Worm (Caenorhabditis elegans): ENCODE data around the gene R07D5.2.
A peak's percentile ranks its signal among the peaks of the same experiment; 100 is the strongest.

Gene R07D5.2

DNA sequence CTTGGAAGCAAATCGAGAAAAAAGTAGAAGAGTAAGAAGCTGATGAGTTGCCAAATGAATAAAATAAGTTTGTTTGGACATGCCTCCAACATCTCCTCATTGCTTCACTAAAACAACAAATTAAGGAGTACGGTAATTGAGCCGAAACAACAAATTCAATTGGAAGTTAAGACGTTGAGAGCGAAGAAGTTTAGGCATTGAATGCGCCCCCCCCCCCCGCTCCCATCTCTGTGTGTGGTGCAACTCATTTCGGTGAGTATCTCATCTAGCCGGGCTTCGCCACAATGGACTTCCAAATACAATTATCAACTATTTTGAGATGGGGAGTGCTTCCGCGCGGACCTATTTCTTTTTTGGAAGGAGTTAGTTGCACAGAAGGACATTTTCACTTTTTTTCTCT lies 38.6 kb upstream of the R07D5.2 start:
- TF ChIP-seq ceh-31 (tag; optimal IDR thresholded peaks at IDR 0.05) (peak; percentile 74), hlh-13 (GFP tag; optimal IDR thresholded peaks at IDR 0.05) (no peak), unc-42 (tag; optimal IDR thresholded peaks at IDR 0.05) (peak; percentile 94)

DNA sequence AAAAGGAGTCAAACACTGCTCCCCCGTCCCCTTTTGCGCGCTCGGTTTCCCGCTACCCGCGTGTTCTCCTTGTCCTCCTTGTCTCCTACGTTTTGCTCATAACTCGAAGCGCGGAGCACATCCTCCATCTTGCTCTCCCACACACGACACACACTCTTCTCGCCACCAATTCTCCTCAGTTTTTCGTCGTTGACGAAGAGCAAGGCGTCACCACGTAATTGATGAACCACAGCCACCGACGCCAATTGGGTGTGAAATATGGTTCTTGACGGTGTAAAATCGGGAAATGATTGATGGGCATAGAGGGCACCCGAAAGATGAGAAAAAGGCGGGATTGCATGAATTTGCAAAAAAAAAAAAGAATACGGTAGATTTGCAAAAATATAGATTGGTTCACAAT lies 32.4 kb upstream of the R07D5.2 start:
- TF ChIP-seq ceh-31 (tag; optimal IDR thresholded peaks at IDR 0.05) (peak; percentile 25), rnt-1 (tag; optimal IDR thresholded peaks at IDR 0.05) (peak; percentile 3), unc-55 (GFP tag; optimal IDR thresholded peaks at IDR 0.05) (peak; percentile 69), ceh-30 (tag; optimal IDR thresholded peaks at IDR 0.05) (no peak), unc-42 (tag; optimal IDR thresholded peaks at IDR 0.05) (peak; percentile 16)

DNA sequence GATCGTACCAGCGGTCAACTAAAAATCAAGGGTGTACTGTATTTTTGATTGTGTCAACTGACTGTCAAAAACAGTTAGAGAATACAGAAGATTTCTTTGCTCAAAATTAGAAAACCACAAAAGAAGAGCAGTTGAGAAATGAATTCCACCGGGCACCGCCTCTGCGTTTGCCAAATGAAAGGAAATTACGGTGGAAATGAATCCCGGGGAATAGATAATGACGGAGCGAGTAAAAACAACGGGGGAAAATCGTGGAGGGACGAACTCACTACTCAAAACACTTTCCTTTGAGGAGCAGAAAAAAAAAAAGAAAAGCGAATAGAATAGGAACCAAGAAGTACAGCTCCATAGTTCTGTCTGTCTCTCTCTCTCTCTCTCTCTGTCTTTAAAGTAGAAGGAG lies 32.0 kb upstream of the R07D5.2 start:
- TF ChIP-seq unc-55 (GFP tag; optimal IDR thresholded peaks at IDR 0.05), result no peak
- no peak for TF ChIP-seq sox-4 (tag; optimal IDR thresholded peaks at IDR 0.05)

DNA sequence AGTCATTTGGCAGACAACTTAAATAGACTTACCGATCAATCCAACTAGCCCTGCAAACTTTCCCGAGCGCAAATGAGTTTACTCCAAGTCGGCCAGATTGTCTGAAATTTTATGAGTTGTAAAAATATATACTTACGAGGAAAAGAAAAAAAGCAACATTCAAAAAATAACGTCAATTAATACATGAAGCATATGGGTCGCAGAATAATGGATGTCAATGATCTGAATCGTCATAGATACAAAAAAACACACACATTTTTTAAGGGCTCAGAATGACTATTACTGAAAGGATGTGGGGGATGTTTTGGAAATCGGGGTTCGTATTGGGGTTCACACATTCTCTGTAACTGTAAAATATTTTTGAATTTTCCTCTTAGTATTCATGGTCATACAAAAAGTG lies 31.2 kb upstream of the R07D5.2 start, which contains the start of gene unc-7:
TSS of gene unc-7 (minus strand) at position 101 of the 400 bp plus-strand sequence.
- TF ChIP-seq tbx-7 (tag; optimal IDR thresholded peaks at IDR 0.05) (no peak), ceh-30 (tag; optimal IDR thresholded peaks at IDR 0.05) (no peak), F13H6.1 (tag; optimal IDR thresholded peaks at IDR 0.05) (no peak), mec-3 (tag; optimal IDR thresholded peaks at IDR 0.05; ENCODE audit: borderline replicate concordance) (no peak), pros-1 (tag; optimal IDR thresholded peaks at IDR 0.05) (no peak), sdc-2 (tag; optimal IDR thresholded peaks at IDR 0.05) (no peak), lim-6 (tag; optimal IDR thresholded peaks at IDR 0.05) (no peak), ceh-45 (GFP tag; IDR thresholded peaks at IDR 0.05) (no peak), nfya-1 (tag; optimal IDR thresholded peaks at IDR 0.05) (no peak), unc-86 (tag; optimal IDR thresholded peaks at IDR 0.05) (no peak), fax-1 (tag; optimal IDR thresholded peaks at IDR 0.05) (no peak), ref-2 (tag; optimal IDR thresholded peaks at IDR 0.05) (no peak), pha-2 (tag; optimal IDR thresholded peaks at IDR 0.05) (no peak), ahr-1 (tag; optimal IDR thresholded peaks at IDR 0.05) (no peak), syd-9 (tag; optimal IDR thresholded peaks at IDR 0.05) (no peak), C08G9.2 (tag; optimal IDR thresholded peaks at IDR 0.05) (no peak), npax-4 (tag; optimal IDR thresholded peaks at IDR 0.05) (no peak), fkh-6 (tag; optimal IDR thresholded peaks at IDR 0.05) (no peak), ceh-6 (GFP tag; optimal IDR thresholded peaks at IDR 0.05) (no peak)

DNA sequence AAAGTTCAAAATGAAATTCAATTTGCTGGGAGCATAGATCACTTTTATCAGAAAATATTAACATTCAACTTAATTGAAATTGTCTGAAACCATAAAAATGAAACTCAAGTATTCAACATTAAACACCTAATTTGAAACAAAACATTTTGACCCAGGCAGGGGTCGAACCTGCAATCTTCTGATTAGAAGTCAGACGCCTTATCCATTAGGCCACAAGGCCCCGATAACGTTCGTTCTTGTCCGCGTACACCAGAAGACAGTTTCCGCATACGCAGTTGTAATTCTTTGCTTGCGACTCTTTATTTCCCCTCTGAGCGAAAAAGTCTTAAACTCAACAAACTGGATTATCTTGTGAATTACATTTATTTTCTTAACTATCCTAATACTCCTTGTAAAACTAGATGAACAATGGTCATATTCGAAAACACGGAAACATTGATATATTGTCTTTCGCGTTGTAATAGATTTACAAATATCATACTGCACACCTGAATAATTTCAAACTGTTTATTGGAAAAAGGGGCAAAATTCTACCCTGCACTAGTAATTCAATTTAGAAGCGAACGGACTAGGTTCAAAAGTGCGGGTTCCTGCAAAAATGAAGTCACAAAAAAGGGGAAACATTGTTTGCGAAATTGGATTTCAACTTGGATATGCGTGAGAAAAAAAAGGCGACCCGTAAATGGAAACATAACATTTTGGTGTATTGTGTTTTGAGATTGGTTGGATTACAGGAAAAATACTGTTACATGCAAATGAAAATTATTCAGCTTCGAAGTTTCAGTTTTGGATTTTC lies 30.2 kb upstream of the R07D5.2 start:
- TF ChIP-seq hlh-6 (tag; optimal IDR thresholded peaks at IDR 0.05) (no peak), hlh-15 (tag; optimal IDR thresholded peaks at IDR 0.05) (no peak), pros-1 (tag; optimal IDR thresholded peaks at IDR 0.05) (no peak), unc-55 (GFP tag; optimal IDR thresholded peaks at IDR 0.05) (no peak), elt-2 (tag; optimal IDR thresholded peaks at IDR 0.05) (peak; percentile 34)

DNA sequence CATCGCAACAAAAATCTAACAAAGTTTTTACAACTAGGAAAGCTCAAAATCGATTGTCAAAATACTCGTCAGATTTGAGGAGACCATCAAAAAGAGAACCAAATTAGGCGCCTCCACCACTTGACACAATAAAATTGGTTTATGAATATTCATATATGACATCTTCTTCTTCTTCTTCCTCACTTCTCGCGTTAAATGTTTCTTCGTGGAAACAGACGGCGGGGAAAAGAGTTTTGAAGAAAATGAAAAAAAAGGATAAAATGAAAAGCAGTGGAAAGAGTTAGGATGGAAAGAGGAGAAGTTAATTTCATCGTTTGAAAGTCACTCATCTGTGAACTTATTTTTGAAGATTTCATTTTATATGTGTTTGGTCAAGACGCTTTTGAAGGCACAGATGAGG lies 18.5 kb upstream of the R07D5.2 start:
- TF ChIP-seq madf-2 (tag; optimal IDR thresholded peaks at IDR 0.05) (no peak), rnt-1 (tag; optimal IDR thresholded peaks at IDR 0.05) (no peak), nhr-11 (tag; optimal IDR thresholded peaks at IDR 0.05) (no peak), hlh-15 (tag; optimal IDR thresholded peaks at IDR 0.05) (no peak), T23F11.4 (GFP tag; optimal IDR thresholded peaks at IDR 0.05) (no peak), unc-42 (tag; optimal IDR thresholded peaks at IDR 0.05) (peak; percentile 76), mec-3 (tag; optimal IDR thresholded peaks at IDR 0.05; ENCODE audit: borderline replicate concordance) (no peak), pha-2 (tag; optimal IDR thresholded peaks at IDR 0.05) (no peak)

Measured in whole organism, late embryonic.